Fruit fly (Drosophila melanogaster) whole organism, embryonic: ENCODE results near the gene CG6398.

Experiments
- Aef1 ChIP-seq: fragments of 200-800 bp; sonication (Bioruptor generic); IDR thresholded peaks from 3 replicates; pipeline ENCODE4 v1.3.6; 2022; ENCODE audit warnings: missing biosample characterization, missing genetic modification characterization
- Antp ChIP-seq: fragments of 200-800 bp; sonication (Bioruptor generic); optimal IDR thresholded peaks from 3 replicates; lab custom pipeline; 2016; ENCODE audit warnings: missing biosample characterization, missing genetic modification characterization
- Atf3 ChIP-seq: fragments of 200-800 bp; sonication (Bioruptor generic); optimal IDR thresholded peaks from 3 replicates; lab custom pipeline; 2016; ENCODE audit warnings: missing biosample characterization, missing genetic modification characterization
- BEAF-32 ChIP-seq: fragments of 200-800 bp; sonication (Bioruptor generic); optimal IDR thresholded peaks from 3 replicates; lab custom pipeline; 2017; ENCODE audit warnings: missing biosample characterization, missing genetic modification characterization, mild to moderate bottlenecking, moderate library complexity, missing genetic modification reagents
- Blimp-1 ChIP-seq: fragments of 200-800 bp; sonication (Bioruptor generic); optimal IDR thresholded peaks from 3 replicates; lab custom pipeline; 2018; ENCODE audit warnings: missing biosample characterization, missing genetic modification characterization, mild to moderate bottlenecking, moderate library complexity, missing genetic modification reagents
- CG11560 ChIP-seq: fragments of 200-800 bp; sonication (Bioruptor generic); IDR thresholded peaks from 3 replicates; pipeline ENCODE4 v1.3.6; 2022; ENCODE audit warnings: missing biosample characterization, missing genetic modification characterization
- CG12659 ChIP-seq: fragments of 200-800 bp; sonication (Bioruptor generic); optimal IDR thresholded peaks from 3 replicates; lab custom pipeline; 2017; ENCODE audit warnings: mild to moderate bottlenecking, missing biosample characterization, missing genetic modification reagents, missing genetic modification characterization
- CG13894 ChIP-seq: fragments of 200-800 bp; sonication (Bioruptor generic); optimal IDR thresholded peaks from 3 replicates; lab custom pipeline; 2018; ENCODE audit warnings: missing biosample characterization, mild to moderate bottlenecking, missing genetic modification characterization, moderate library complexity
- CG14965 ChIP-seq: fragments of 200-800 bp; sonication (Bioruptor generic); optimal IDR thresholded peaks from 2 replicates; lab custom pipeline; 2016; ENCODE audit warnings: missing biosample characterization, missing genetic modification characterization, borderline replicate concordance
- CG17361 ChIP-seq: fragments of 200-800 bp; sonication (Bioruptor generic); IDR thresholded peaks from 3 replicates; pipeline ENCODE4 v1.3.6; 2022; ENCODE audit warnings: missing biosample characterization, missing genetic modification characterization
- CG17612 ChIP-seq: fragments of 200-800 bp; sonication (Bioruptor generic); IDR thresholded peaks from 2 replicates; pipeline ENCODE4 v1.3.6; 2022; ENCODE audit warnings: missing biosample characterization, missing genetic modification characterization
- CG1832 ChIP-seq: fragments of 200-800 bp; sonication (Bioruptor generic); optimal IDR thresholded peaks from 2 replicates; lab custom pipeline; 2017; ENCODE audit warnings: missing biosample characterization, mild to moderate bottlenecking, missing genetic modification characterization, inconsistent platforms
- CG2116 ChIP-seq: fragments of 200-800 bp; sonication (Bioruptor generic); optimal IDR thresholded peaks from 3 replicates; lab custom pipeline; 2018; ENCODE audit warnings: missing biosample characterization, mild to moderate bottlenecking, missing genetic modification characterization
- CG2129 ChIP-seq: fragments of 200-800 bp; sonication (Bioruptor generic); IDR thresholded peaks from 2 replicates; pipeline ENCODE4 v1.3.6; 2022; ENCODE audit warnings: missing biosample characterization, missing genetic modification characterization; ENCODE audit not compliant: partially characterized antibody
- CG3838 ChIP-seq: fragments of 200-800 bp; sonication (Bioruptor generic); optimal IDR thresholded peaks from 3 replicates; lab custom pipeline; 2016; ENCODE audit warnings: missing biosample characterization, missing genetic modification characterization
- CG3847 ChIP-seq: fragments of 200-800 bp; sonication (Bioruptor generic); IDR thresholded peaks from 2 replicates; pipeline ENCODE4 v1.3.6; 2022; ENCODE audit warnings: missing biosample characterization, missing genetic modification characterization
- CG4854 ChIP-seq: fragments of 200-800 bp; sonication (Bioruptor generic); optimal IDR thresholded peaks from 2 replicates; lab custom pipeline; 2016; ENCODE audit warnings: missing biosample characterization, missing genetic modification characterization, inconsistent platforms
- CG6854 ChIP-seq: fragments of 200-800 bp; sonication (Bioruptor generic); optimal IDR thresholded peaks from 3 replicates; lab custom pipeline; 2017; ENCODE audit warnings: missing biosample characterization, mild to moderate bottlenecking, missing genetic modification characterization
- CG7372 ChIP-seq: fragments of 200-800 bp; sonication (Bioruptor generic); IDR thresholded peaks from 2 replicates; pipeline ENCODE4 v1.3.6; 2022; ENCODE audit warnings: missing biosample characterization, missing genetic modification characterization
- CG8359 ChIP-seq: fragments of 200-800 bp; sonication (Bioruptor generic); optimal IDR thresholded peaks from 2 replicates; lab custom pipeline; 2017; ENCODE audit warnings: missing biosample characterization, mild to moderate bottlenecking, missing genetic modification characterization, borderline replicate concordance
- CG8924 ChIP-seq: fragments of 200-800 bp; optimal IDR thresholded peaks from 3 replicates; lab custom pipeline; 2019; ENCODE audit warnings: missing biosample characterization, mild to moderate bottlenecking, missing genetic modification characterization, moderate library complexity
- HLH3B ChIP-seq: fragments of 200-800 bp; sonication (Bioruptor generic); IDR thresholded peaks from 2 replicates; pipeline ENCODE4 v1.3.6; 2022; ENCODE audit warnings: missing biosample characterization, missing genetic modification characterization
- Hr78 ChIP-seq, 2 experiments: fragments of 200-800 bp in 1 of 2; fragments of >200 bp in 1 of 2; sonication (Bioruptor generic) in 1 of 2; optimal IDR thresholded peaks; 2 replicates each; lab custom pipeline; 2017 to 2019; ENCODE audit warnings: missing biosample characterization in 2 of 2, missing genetic modification characterization in 2 of 2, mild to moderate bottlenecking in 1 of 2, moderate library complexity in 1 of 2
- Mes4 ChIP-seq: fragments of 200-800 bp; sonication (Bioruptor generic); optimal IDR thresholded peaks from 2 replicates; lab custom pipeline; 2016; ENCODE audit warnings: missing biosample characterization, missing genetic modification characterization
- Pdp1 ChIP-seq, 2 experiments: fragments of 200-800 bp; sonication (Bioruptor generic); optimal IDR thresholded peaks; 3 replicates each; lab custom pipeline; 2016; ENCODE audit warnings: missing biosample characterization in 2 of 2, missing genetic modification characterization in 2 of 2, mild to moderate bottlenecking in 1 of 2, moderate library complexity in 1 of 2
- Sox102F ChIP-seq: fragments of 200-800 bp; sonication (Bioruptor generic); optimal IDR thresholded peaks from 2 replicates; lab custom pipeline; 2018; ENCODE audit warnings: missing biosample characterization, mild to moderate bottlenecking, missing genetic modification characterization, moderate library complexity
- Sry-δ ChIP-seq: fragments of 200-800 bp; sonication (Bioruptor generic); optimal IDR thresholded peaks from 2 replicates; lab custom pipeline; 2016; ENCODE audit warnings: missing biosample characterization, missing genetic modification characterization
- YL-1 ChIP-seq: fragments of 200-800 bp; sonication (Bioruptor generic); optimal IDR thresholded peaks from 3 replicates; lab custom pipeline; 2017; ENCODE audit warnings: missing biosample characterization, mild to moderate bottlenecking, missing genetic modification characterization
- amos ChIP-seq: fragments of 200-800 bp; sonication (Bioruptor generic); IDR thresholded peaks from 2 replicates; pipeline ENCODE4 v1.3.6; 2022; ENCODE audit warnings: missing biosample characterization, missing genetic modification characterization; ENCODE audit not compliant: partially characterized antibody
- ato ChIP-seq: fragments of 200-800 bp; sonication (Bioruptor generic); IDR thresholded peaks from 2 replicates; pipeline ENCODE4 v1.3.6; 2022; ENCODE audit warnings: missing biosample characterization, missing genetic modification characterization; ENCODE audit not compliant: partially characterized antibody
- bsh ChIP-seq, 2 experiments: fragments of 200-800 bp; sonication (Bioruptor generic); optimal IDR thresholded peaks; 2 replicates each; lab custom pipeline; 2017 to 2018; ENCODE audit warnings: mild to moderate bottlenecking in 2 of 2, missing biosample characterization in 2 of 2, missing genetic modification characterization in 2 of 2, moderate library complexity in 1 of 2
- eve ChIP-seq, 2 experiments: fragments of >200 bp; optimal IDR thresholded peaks; 2 replicates each; lab custom pipeline; 2017; ENCODE audit warnings: missing biosample characterization in 2 of 2, missing genetic modification characterization in 2 of 2
- ftz-f1 ChIP-seq: fragments of 200-800 bp; sonication (Bioruptor generic); optimal IDR thresholded peaks from 2 replicates; lab custom pipeline; 2016; ENCODE audit warnings: missing biosample characterization, missing genetic modification characterization
- h ChIP-seq: fragments of >200 bp; optimal IDR thresholded peaks from 2 replicates; lab custom pipeline; 2017
- hkb ChIP-seq, 2 experiments: fragments of 200-800 bp in 1 of 2; fragments of >200 bp in 1 of 2; sonication (Bioruptor generic) in 1 of 2; IDR thresholded peaks in 1 of 2; optimal IDR thresholded peaks in 1 of 2; 2 replicates each; pipeline versions ENCODE4 v1.3.6 to Lab custom; 2017 to 2022; ENCODE audit warnings: missing biosample characterization in 1 of 2, missing genetic modification characterization in 1 of 2
- hth ChIP-seq: fragments of >200 bp; optimal IDR thresholded peaks from 2 replicates; lab custom pipeline; 2017; ENCODE audit warnings: inconsistent platforms
- ind ChIP-seq: fragments of 200-800 bp; sonication (Bioruptor generic); optimal IDR thresholded peaks from 3 replicates; lab custom pipeline; 2016; ENCODE audit warnings: missing biosample characterization, missing genetic modification characterization
- kah ChIP-seq: fragments of 200-800 bp; sonication (Bioruptor generic); optimal IDR thresholded peaks from 2 replicates; lab custom pipeline; 2018; ENCODE audit warnings: missing biosample characterization, mild to moderate bottlenecking, missing genetic modification characterization
- kni ChIP-seq: fragments of 200-800 bp; sonication (Bioruptor generic); optimal IDR thresholded peaks from 3 replicates; lab custom pipeline; 2017; ENCODE audit warnings: mild to moderate bottlenecking, missing biosample characterization, missing genetic modification reagents, missing genetic modification characterization
- nerfin-1 ChIP-seq: fragments of 200-800 bp; sonication (Bioruptor generic); optimal IDR thresholded peaks from 3 replicates; lab custom pipeline; 2019; ENCODE audit warnings: missing biosample characterization, mild to moderate bottlenecking, missing genetic modification characterization, moderate library complexity
- org-1 ChIP-seq: fragments of 200-800 bp; sonication (Bioruptor generic); optimal IDR thresholded peaks from 2 replicates; lab custom pipeline; 2017; ENCODE audit warnings: missing biosample characterization, missing genetic modification characterization
- pnt ChIP-seq: fragments of 200-800 bp; sonication (Bioruptor generic); optimal IDR thresholded peaks from 3 replicates; lab custom pipeline; 2016; ENCODE audit warnings: missing biosample characterization, missing genetic modification characterization
- tin ChIP-seq: fragments of 200-800 bp; sonication (Bioruptor generic); optimal IDR thresholded peaks from 3 replicates; lab custom pipeline; 2016; ENCODE audit warnings: missing biosample characterization, missing genetic modification characterization
- tna ChIP-seq: fragments of 200-800 bp; sonication (Bioruptor generic); IDR thresholded peaks from 2 replicates; pipeline ENCODE4 v1.3.6; 2022; ENCODE audit warnings: missing biosample characterization, missing genetic modification characterization; ENCODE audit not compliant: partially characterized antibody
- vnd ChIP-seq: fragments of 200-800 bp; sonication (Bioruptor generic); IDR thresholded peaks from 3 replicates; pipeline ENCODE4 v1.3.6; 2022; ENCODE audit warnings: missing biosample characterization, missing genetic modification characterization; ENCODE audit not compliant: partially characterized antibody
- vvl ChIP-seq: fragments of 200-800 bp; sonication (Bioruptor generic); IDR thresholded peaks from 2 replicates; pipeline ENCODE4 v1.3.6; 2022; ENCODE audit warnings: missing biosample characterization, missing genetic modification characterization
- z ChIP-seq: fragments of 200-800 bp; sonication (Bioruptor generic); IDR thresholded peaks from 3 replicates; pipeline ENCODE4 v1.3.6; 2022; ENCODE audit warnings: missing biosample characterization, missing genetic modification characterization
- zfh1 ChIP-seq: fragments of 200-800 bp; sonication (Bioruptor generic); IDR thresholded peaks from 3 replicates; pipeline ENCODE4 v1.3.6; 2022; ENCODE audit warnings: missing biosample characterization, missing genetic modification characterization

Gene CG6398

DNA sequence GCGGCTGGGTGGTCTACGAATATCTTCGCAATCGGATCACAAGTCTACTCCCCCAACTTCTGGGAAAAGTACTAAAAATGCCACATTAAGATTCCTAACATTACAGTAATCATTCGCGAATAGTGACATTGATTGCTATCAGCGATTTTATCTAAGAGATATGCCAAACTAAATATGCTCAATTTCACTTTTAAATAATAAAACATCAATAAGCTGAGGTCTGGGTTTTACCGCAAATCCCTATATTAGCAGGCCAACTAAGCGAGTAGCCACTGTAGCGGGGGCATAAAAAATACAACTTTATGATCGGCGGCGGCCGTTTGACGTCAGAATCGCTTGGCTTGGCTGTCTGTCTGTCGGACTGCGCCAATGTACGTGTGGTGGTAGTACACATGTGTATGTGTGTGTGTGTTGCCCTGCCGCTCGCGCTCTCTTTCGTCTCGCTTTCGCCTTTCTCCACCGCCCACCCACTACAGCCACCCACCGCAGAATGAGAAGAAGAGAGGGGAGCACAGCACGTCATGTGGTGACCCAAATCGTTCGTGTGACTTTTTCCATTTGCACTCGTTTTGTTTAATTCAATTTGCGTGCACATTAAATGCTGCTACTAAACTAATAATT is 49.8 kb downstream of the CG6398 start (continued):
- TF ChIP-seq CG1832 (GFP tag; lab: Kevin White, UChicago) (no peak), Mes4 (peak; percentile 86), bsh (GFP tag; optimal IDR thresholded peaks at IDR 0.05; lab: Kevin White, UChicago) (peak; percentile 56 to 97), org-1 (GFP tag; lab: Kevin White, UChicago) (peak; percentile 94), vvl (peak; percentile 98), CG4854 (GFP tag; lab: Kevin White, UChicago) (peak; percentile 85), Aef1 (peak; percentile 93), nerfin-1 (peak; percentile 84), YL-1 (peak; percentile 78), tin (GFP tag; lab: Kevin White, UChicago) (peak; percentile 90), kni (GFP tag; lab: Kevin White, UChicago) (peak; percentile 62), CG6854 (peak; percentile 74), amos (GFP tag; lab: Robert Waterston, UW) (no peak), ato (GFP tag; lab: Robert Waterston, UW) (no peak), BEAF-32 (GFP tag; lab: Kevin White, UChicago) (peak; percentile 11), zfh1 (GFP tag; lab: Robert Waterston, UW) (peak; percentile 93), Sry-δ (peak; percentile 60), CG2116 (GFP tag; lab: Kevin White, UChicago) (peak; percentile 50), HLH3B (GFP tag; lab: Robert Waterston, UW) (peak; percentile 93), CG17612 (GFP tag; lab: Robert Waterston, UW) (peak; percentile 92), CG14965 (GFP tag; lab: Kevin White, UChicago) (peak; percentile 50), CG8359 (GFP tag; lab: Kevin White, UChicago) (peak; percentile 70), pnt (GFP tag; lab: Kevin White, UChicago) (peak; percentile 95), CG2129 (GFP tag; lab: Robert Waterston, UW) (no peak), CG3847 (GFP tag; lab: Robert Waterston, UW) (peak; percentile 95), ftz-f1 (GFP tag; lab: Kevin White, UChicago) (peak; percentile 66), Pdp1 (GFP tag; optimal IDR thresholded peaks at IDR 0.05; lab: Kevin White, UChicago) (peak; percentile 95 to 97), Sox102F (GFP tag; lab: Kevin White, UChicago) (peak; percentile 97), Blimp-1 (GFP tag; lab: Kevin White, UChicago) (peak; percentile 88), CG3838 (GFP tag; lab: Kevin White, UChicago) (peak; percentile 87), CG7372 (GFP tag; lab: Robert Waterston, UW) (peak; percentile 95), Atf3 (GFP tag; lab: Kevin White, UChicago) (peak; percentile 94), CG11560 (tag; lab: Robert Waterston, UW) (peak; percentile 89), h (no peak), CG17361 (peak; percentile 95), vnd (GFP tag; lab: Robert Waterston, UW) (no peak), ind (GFP tag; lab: Kevin White, UChicago) (peak; percentile 95), kah (GFP tag; lab: Kevin White, UChicago) (peak; percentile 78), Hr78 (GFP tag; optimal IDR thresholded peaks at IDR 0.05; lab: Kevin White, UChicago) (peak in 1 of 2 experiments; percentile 86), CG13894 (tag; lab: Kevin White, UChicago) (peak; percentile 93), hkb (optimal IDR thresholded peaks at IDR 0.05; lab: Kevin White, UChicago) (no peak), hkb (GFP tag; IDR thresholded peaks at IDR 0.05; lab: Robert Waterston, UW) (peak; percentile 93), Antp (GFP tag; lab: Kevin White, UChicago) (peak; percentile 96), hth (lab: Kevin White, UChicago) (no peak), CG8924 (tag; lab: Kevin White, UChicago) (peak; percentile 92), eve (GFP tag; optimal IDR thresholded peaks at IDR 0.05; lab: Kevin White, UChicago) (peak in 1 of 2 experiments; percentile 89), CG12659 (GFP tag; lab: Kevin White, UChicago) (peak; percentile 96), z (GFP tag; lab: Robert Waterston, UW) (0 out of 3 replicates have a peak, but pooled peaks have one; percentile 20), tna (GFP tag; lab: Robert Waterston, UW) (no peak)
